Fruit fly (Drosophila melanogaster): ENCODE measurements around the gene CG11786.

The CG11786 gene

DNA sequence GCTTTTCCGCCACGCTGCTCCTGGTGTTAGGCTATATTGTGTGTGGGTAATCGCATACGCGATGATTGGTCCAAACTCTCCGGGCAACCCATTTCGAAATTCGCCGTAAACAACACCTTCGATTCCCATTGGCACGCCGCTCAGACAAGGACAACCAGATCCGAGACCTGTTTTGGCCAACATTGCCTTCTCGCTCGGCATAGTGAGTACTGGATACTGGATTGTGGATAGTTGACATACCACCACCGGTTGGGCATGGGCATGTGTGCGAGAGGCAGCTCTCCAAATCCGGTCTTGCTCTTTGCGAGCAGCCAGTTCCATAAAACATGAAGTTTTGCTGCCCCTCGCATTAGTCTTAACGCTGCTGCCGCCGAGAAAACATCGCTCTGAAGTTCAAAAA lies 48.5 kb downstream of the CG11786 start, which contains the start of gene fd96Cb:
Gene fd96Cb, plus strand, starts transcription at position 374 of the 400 bp plus-strand sequence.
- TF ChIP-seq CG6276 (GFP tag; optimal IDR thresholded peaks at IDR 0.05) = no peak
- TF ChIP-seq achi (GFP tag; optimal IDR thresholded peaks at IDR 0.05) = no peak
- no peak for TF ChIP-seq Sox15 (GFP tag; optimal IDR thresholded peaks at IDR 0.05)
- no peak for TF ChIP-seq CG8319 (GFP tag; optimal IDR thresholded peaks at IDR 0.05)
- no peak for TF ChIP-seq Eip93F (GFP tag; optimal IDR thresholded peaks at IDR 0.05)
- peak in 1 of 2 experiments; percentile 32 for TF ChIP-seq ss (GFP tag; optimal IDR thresholded peaks at IDR 0.05)
- no peak for TF ChIP-seq spab (GFP tag; optimal IDR thresholded peaks at IDR 0.05)
- no peak for TF ChIP-seq pdm3 (GFP tag; optimal IDR thresholded peaks at IDR 0.05)
- TF ChIP-seq Sox102F (GFP tag; optimal IDR thresholded peaks at IDR 0.05) = no peak
- no peak for TF ChIP-seq fd59A (GFP tag; optimal IDR thresholded peaks at IDR 0.05)
- no peak for TF ChIP-seq net (GFP tag; optimal IDR thresholded peaks at IDR 0.05)
- peak; percentile 87 for TF ChIP-seq CG1621 (tag; optimal IDR thresholded peaks at IDR 0.05)
- TF ChIP-seq CG10669 (GFP tag; optimal IDR thresholded peaks at IDR 0.05) = no peak
- TF ChIP-seq lz (GFP tag; optimal IDR thresholded peaks at IDR 0.05) = no peak
- TF ChIP-seq Hr38 (GFP tag; optimal IDR thresholded peaks at IDR 0.05) = no peak
- TF ChIP-seq CG9139 (GFP tag; optimal IDR thresholded peaks at IDR 0.05) = no peak
